Fruit fly (Drosophila melanogaster) whole organism, embryonic: ENCODE measurements around the gene CG3448.

ENCODE experiments used
- ATbp ChIP-seq: fragments of 200-800 bp; sonication (Bioruptor generic); optimal IDR thresholded peaks from 2 replicates; lab custom pipeline; 2017; ENCODE audit warnings: missing biosample characterization, mild to moderate bottlenecking, missing genetic modification characterization, missing genetic modification reagents
- CG10147 ChIP-seq: fragments of 200-800 bp; sonication (Bioruptor generic); optimal IDR thresholded peaks from 2 replicates; lab custom pipeline; 2019; ENCODE audit warnings: missing biosample characterization, mild to moderate bottlenecking, missing genetic modification characterization, moderate library complexity
- CG10431 ChIP-seq: fragments of 200-800 bp; sonication (Bioruptor generic); optimal IDR thresholded peaks from 3 replicates; lab custom pipeline; 2018; ENCODE audit warnings: missing biosample characterization, mild to moderate bottlenecking, missing genetic modification characterization
- CG10543 ChIP-seq: fragments of 200-800 bp; sonication (Bioruptor generic); optimal IDR thresholded peaks from 3 replicates; lab custom pipeline; 2017; ENCODE audit warnings: missing biosample characterization, mild to moderate bottlenecking, missing genetic modification characterization, moderate library complexity
- CG12219 ChIP-seq: fragments of 200-800 bp; sonication (Bioruptor generic); optimal IDR thresholded peaks from 3 replicates; lab custom pipeline; 2018; ENCODE audit warnings: missing biosample characterization, mild to moderate bottlenecking, missing genetic modification characterization
- CG13424 ChIP-seq: fragments of 200-800 bp; sonication (Bioruptor generic); optimal IDR thresholded peaks from 2 replicates; lab custom pipeline; 2019; ENCODE audit warnings: missing biosample characterization, mild to moderate bottlenecking, missing genetic modification characterization, moderate library complexity
- CG14710 ChIP-seq: fragments of 200-800 bp; sonication (Bioruptor generic); optimal IDR thresholded peaks from 3 replicates; lab custom pipeline; 2019; ENCODE audit warnings: missing biosample characterization, mild to moderate bottlenecking, missing genetic modification characterization, moderate library complexity
- CG16815 ChIP-seq: fragments of 200-800 bp; sonication (Bioruptor generic); optimal IDR thresholded peaks from 3 replicates; lab custom pipeline; 2017; ENCODE audit warnings: missing biosample characterization, mild to moderate bottlenecking, missing genetic modification characterization
- CG16863 ChIP-seq: fragments of 200-800 bp; sonication (Bioruptor generic); optimal IDR thresholded peaks from 3 replicates; lab custom pipeline; 2016; ENCODE audit warnings: missing biosample characterization, missing genetic modification characterization
- CG2875 ChIP-seq: fragments of 200-800 bp; sonication (Bioruptor generic); optimal IDR thresholded peaks from 2 replicates; lab custom pipeline; 2017; ENCODE audit warnings: missing biosample characterization, mild to moderate bottlenecking, missing genetic modification characterization, missing genetic modification reagents
- CG31365 ChIP-seq: fragments of 200-800 bp; sonication (Bioruptor generic); optimal IDR thresholded peaks from 2 replicates; lab custom pipeline; 2018; ENCODE audit warnings: missing biosample characterization, mild to moderate bottlenecking, missing genetic modification characterization
- CG32532 ChIP-seq: fragments of 200-800 bp; sonication (Bioruptor generic); IDR thresholded peaks from 2 replicates; pipeline ENCODE4 v1.3.6; 2022; ENCODE audit warnings: missing biosample characterization, missing genetic modification characterization
- CG33557 ChIP-seq: fragments of 200-800 bp; sonication (Bioruptor generic); optimal IDR thresholded peaks from 2 replicates; lab custom pipeline; 2019; ENCODE audit warnings: missing biosample characterization, mild to moderate bottlenecking, missing genetic modification characterization, moderate library complexity
- CG34422 ChIP-seq: fragments of 200-800 bp; sonication (Bioruptor generic); IDR thresholded peaks from 3 replicates; pipeline ENCODE4 v1.3.6; 2022; ENCODE audit warnings: missing biosample characterization, missing genetic modification characterization
- CG4282 ChIP-seq: fragments of 200-800 bp; sonication (Bioruptor generic); optimal IDR thresholded peaks from 2 replicates; lab custom pipeline; 2016; ENCODE audit warnings: missing biosample characterization, missing genetic modification characterization
- CG5180 ChIP-seq: fragments of 200-800 bp; sonication (Bioruptor generic); optimal IDR thresholded peaks from 3 replicates; lab custom pipeline; 2017; ENCODE audit warnings: missing biosample characterization, missing genetic modification characterization, mild to moderate bottlenecking, moderate library complexity, missing genetic modification reagents
- CG5245 ChIP-seq: fragments of 200-800 bp; sonication (Bioruptor generic); optimal IDR thresholded peaks from 3 replicates; lab custom pipeline; 2016; ENCODE audit warnings: missing biosample characterization, missing genetic modification characterization
- CG5953 ChIP-seq: fragments of 200-800 bp; sonication (Bioruptor generic); IDR thresholded peaks from 2 replicates; pipeline ENCODE4 v1.3.6; 2022; ENCODE audit warnings: missing biosample characterization, missing genetic modification characterization
- CG7786 ChIP-seq: fragments of 200-800 bp; sonication (Bioruptor generic); optimal IDR thresholded peaks from 2 replicates; lab custom pipeline; 2016; ENCODE audit warnings: missing biosample characterization, missing genetic modification characterization
- Dll ChIP-seq: fragments of 200-800 bp; sonication (Bioruptor generic); IDR thresholded peaks from 4 replicates; pipeline ENCODE4 v1.3.6; 2022; ENCODE audit warnings: missing biosample characterization, missing genetic modification characterization; ENCODE audit not compliant: partially characterized antibody
- Eip74EF ChIP-seq, 2 experiments: fragments of 200-800 bp in 1 of 2; fragments of >200 bp in 1 of 2; sonication (Bioruptor generic) in 1 of 2; optimal IDR thresholded peaks; 2 replicates each; lab custom pipeline; 2017 to 2019; ENCODE audit warnings: missing biosample characterization in 2 of 2, missing genetic modification characterization in 2 of 2, mild to moderate bottlenecking in 1 of 2, moderate library complexity in 1 of 2
- Fer2 ChIP-seq: fragments of 200-800 bp; sonication (Bioruptor generic); optimal IDR thresholded peaks from 2 replicates; lab custom pipeline; 2018; ENCODE audit warnings: missing biosample characterization, mild to moderate bottlenecking, missing genetic modification characterization, moderate library complexity
- HLH3B ChIP-seq: fragments of 200-800 bp; sonication (Bioruptor generic); IDR thresholded peaks from 2 replicates; pipeline ENCODE4 v1.3.6; 2022; ENCODE audit warnings: missing biosample characterization, missing genetic modification characterization
- HLHmδ ChIP-seq: fragments of 200-800 bp; sonication (Bioruptor generic); optimal IDR thresholded peaks from 2 replicates; lab custom pipeline; 2018; ENCODE audit warnings: missing biosample characterization, mild to moderate bottlenecking, missing genetic modification characterization, moderate library complexity
- Hand ChIP-seq: fragments of 200-800 bp; sonication (Bioruptor generic); optimal IDR thresholded peaks from 2 replicates; lab custom pipeline; 2017; ENCODE audit warnings: mild to moderate bottlenecking, missing biosample characterization, missing genetic modification reagents, missing genetic modification characterization
- Hey ChIP-seq: fragments of 200-800 bp; sonication (Bioruptor generic); optimal IDR thresholded peaks from 3 replicates; lab custom pipeline; 2018; ENCODE audit warnings: missing biosample characterization, mild to moderate bottlenecking, missing genetic modification characterization
- HmgD ChIP-seq: fragments of 200-800 bp; sonication (Bioruptor generic); optimal IDR thresholded peaks from 3 replicates; lab custom pipeline; 2016; ENCODE audit warnings: missing biosample characterization, missing genetic modification characterization
- Hr39 ChIP-seq: fragments of >200 bp; optimal IDR thresholded peaks from 2 replicates; lab custom pipeline; 2017
- Rx ChIP-seq: fragments of 200-800 bp; sonication (Bioruptor generic); IDR thresholded peaks from 2 replicates; pipeline ENCODE4 v1.3.6; 2022; ENCODE audit warnings: missing biosample characterization, missing genetic modification characterization
- al ChIP-seq: fragments of 200-800 bp; sonication (Bioruptor generic); IDR thresholded peaks from 2 replicates; pipeline ENCODE4 v1.3.6; 2022; ENCODE audit warnings: missing biosample characterization, missing genetic modification characterization
- crp ChIP-seq, 2 experiments: fragments of 200-800 bp; sonication (Bioruptor generic); optimal IDR thresholded peaks; 2 replicates in 1 of 2; 3 replicates in 1 of 2; lab custom pipeline; 2017; ENCODE audit warnings: missing biosample characterization in 2 of 2, missing genetic modification characterization in 2 of 2, mild to moderate bottlenecking in 1 of 2, moderate library complexity in 1 of 2
- dm ChIP-seq: fragments of 200-800 bp; sonication (Bioruptor generic); optimal IDR thresholded peaks from 3 replicates; lab custom pipeline; 2016; ENCODE audit warnings: missing biosample characterization, missing genetic modification characterization
- ems ChIP-seq: fragments of 200-800 bp; sonication (Bioruptor generic); optimal IDR thresholded peaks from 3 replicates; lab custom pipeline; 2016; ENCODE audit warnings: missing biosample characterization, missing genetic modification characterization
- eve ChIP-seq, 2 experiments: fragments of >200 bp; optimal IDR thresholded peaks; 2 replicates each; lab custom pipeline; 2017; ENCODE audit warnings: missing biosample characterization in 2 of 2, missing genetic modification characterization in 2 of 2
- fd96Cb ChIP-seq: fragments of 200-800 bp; sonication (Bioruptor generic); optimal IDR thresholded peaks from 2 replicates; lab custom pipeline; 2018; ENCODE audit warnings: missing biosample characterization, mild to moderate bottlenecking, missing genetic modification characterization, moderate library complexity
- gce ChIP-seq: fragments of 200-800 bp; sonication (Bioruptor generic); IDR thresholded peaks from 3 replicates; pipeline ENCODE4 v1.3.6; 2022; ENCODE audit warnings: missing biosample characterization, missing genetic modification characterization
- h ChIP-seq: fragments of >200 bp; optimal IDR thresholded peaks from 2 replicates; lab custom pipeline; 2017
- lola ChIP-seq, 3 experiments: fragments of >200 bp in 2 of 3; fragments of 200-800 bp in 1 of 3; sonication (Bioruptor generic) in 1 of 3; optimal IDR thresholded peaks; 2 replicates each; lab custom pipeline; 2017 to 2019; ENCODE audit warnings: missing biosample characterization in 3 of 3, missing genetic modification characterization in 3 of 3, mild to moderate bottlenecking in 1 of 3, moderate library complexity in 1 of 3
- luna ChIP-seq: fragments of 200-800 bp; sonication (Bioruptor generic); optimal IDR thresholded peaks from 2 replicates; lab custom pipeline; 2016; ENCODE audit warnings: missing biosample characterization, missing genetic modification characterization
- maf-S ChIP-seq: fragments of 200-800 bp; sonication (Bioruptor generic); optimal IDR thresholded peaks from 2 replicates; lab custom pipeline; 2016; ENCODE audit warnings: missing biosample characterization, missing genetic modification characterization
- nmo ChIP-seq: fragments of 200-800 bp; sonication (Bioruptor generic); optimal IDR thresholded peaks from 2 replicates; lab custom pipeline; 2018; ENCODE audit warnings: missing biosample characterization, mild to moderate bottlenecking, missing genetic modification characterization, moderate library complexity
- oc ChIP-seq: fragments of 200-800 bp; sonication (Bioruptor generic); optimal IDR thresholded peaks from 2 replicates; lab custom pipeline; 2018; ENCODE audit warnings: missing biosample characterization, mild to moderate bottlenecking, missing genetic modification characterization, moderate library complexity
- phol ChIP-seq: fragments of 200-800 bp; sonication (Bioruptor generic); optimal IDR thresholded peaks from 3 replicates; lab custom pipeline; 2018; ENCODE audit warnings: missing biosample characterization, mild to moderate bottlenecking, missing genetic modification characterization, moderate library complexity
- pita ChIP-seq: fragments of 200-800 bp; sonication (Bioruptor generic); optimal IDR thresholded peaks from 2 replicates; lab custom pipeline; 2017; ENCODE audit warnings: missing biosample characterization, mild to moderate bottlenecking, missing genetic modification characterization
- sisA ChIP-seq: fragments of 200-800 bp; sonication (Bioruptor generic); IDR thresholded peaks from 2 replicates; pipeline ENCODE4 v1.3.6; 2022; ENCODE audit warnings: missing biosample characterization, missing genetic modification characterization
- slou ChIP-seq: fragments of 200-800 bp; sonication (Bioruptor generic); optimal IDR thresholded peaks from 3 replicates; lab custom pipeline; 2016; ENCODE audit warnings: missing biosample characterization, missing genetic modification characterization
- sob ChIP-seq: fragments of 200-800 bp; sonication (Bioruptor generic); IDR thresholded peaks from 2 replicates; pipeline ENCODE4 v1.3.6; 2022; ENCODE audit warnings: missing biosample characterization, missing genetic modification characterization
- stc ChIP-seq: fragments of 200-800 bp; sonication (Bioruptor generic); IDR thresholded peaks from 2 replicates; pipeline ENCODE4 v1.3.6; 2022; ENCODE audit warnings: missing biosample characterization, missing genetic modification characterization
- tup ChIP-seq: fragments of 200-800 bp; sonication (Bioruptor generic); optimal IDR thresholded peaks from 2 replicates; lab custom pipeline; 2016; ENCODE audit warnings: missing biosample characterization, mild to moderate bottlenecking, missing genetic modification characterization, moderate library complexity

Gene CG3448

dm6 chr3L:9460775-9461491, 9.6 kb upstream of the CG3448 start, which contains the start of the genes CG3434 and CG44838 (continued):
- TF ChIP-seq CG33557 (GFP tag; lab: Kevin White, UChicago) (peak; percentile 82), CG5245 (GFP tag; lab: Kevin White, UChicago) (peak; percentile 76), fd96Cb (tag; lab: Kevin White, UChicago) (peak; percentile 64), CG10147 (GFP tag; lab: Kevin White, UChicago) (peak; percentile 83), HLH3B (peak; percentile 67), eve (GFP tag; optimal IDR thresholded peaks at IDR 0.05; lab: Kevin White, UChicago) (no peak), ATbp (GFP tag; lab: Kevin White, UChicago) (peak; percentile 55), CG16863 (GFP tag; lab: Kevin White, UChicago) (peak; percentile 71), CG10543 (peak; percentile 91), CG12219 (peak; percentile 29), CG5180 (peak; percentile 87), oc (tag; lab: Kevin White, UChicago) (peak; percentile 49), CG14710 (tag; lab: Kevin White, UChicago) (peak; percentile 91), Dll (GFP tag; lab: Robert Waterston, UW) (peak; percentile 21; the same call in 1 of the 4 replicates), tup (GFP tag; lab: Kevin White, UChicago) (peak; percentile 38), ems (GFP tag; lab: Kevin White, UChicago) (peak; percentile 77), h (lab: Kevin White, UChicago) (no peak), nmo (GFP tag; lab: Kevin White, UChicago) (peak; percentile 87), sob (peak; percentile 80), CG4282 (GFP tag; lab: Kevin White, UChicago) (peak; percentile 48), HmgD (peak; percentile 56), CG7786 (GFP tag; lab: Kevin White, UChicago) (peak; percentile 57), Fer2 (tag; lab: Kevin White, UChicago) (peak; percentile 69), lola (GFP tag; optimal IDR thresholded peaks at IDR 0.05; lab: Kevin White, UChicago) (peak in 1 of 3 experiments; percentile 79), Hey (tag; lab: Kevin White, UChicago) (peak; percentile 9), dm (GFP tag; lab: Kevin White, UChicago) (peak; percentile 75), CG34422 (GFP tag; lab: Robert Waterston, UW) (peak; percentile 42; the same call in 1 of the 3 replicates), sisA (GFP tag; lab: Robert Waterston, UW) (peak; percentile 75), crp (GFP tag; optimal IDR thresholded peaks at IDR 0.05; lab: Kevin White, UChicago) (peak in 1 of 2 experiments; percentile 55), CG31365 (tag; lab: Kevin White, UChicago) (no peak), HLHmδ (GFP tag; lab: Kevin White, UChicago) (no peak), CG5953 (GFP tag; lab: Robert Waterston, UW) (no peak), CG2875 (peak; percentile 45), Eip74EF (GFP tag; optimal IDR thresholded peaks at IDR 0.05; lab: Kevin White, UChicago) (peak in 1 of 2 experiments; percentile 77), al (GFP tag; lab: Robert Waterston, UW) (peak; percentile 43), phol (tag; lab: Kevin White, UChicago) (peak; percentile 96), pita (GFP tag; lab: Kevin White, UChicago) (no peak), CG16815 (peak; percentile 64), Hr39 (lab: Kevin White, UChicago) (no peak), gce (no peak), CG10431 (GFP tag; lab: Kevin White, UChicago) (peak; percentile 3), maf-S (GFP tag; lab: Kevin White, UChicago) (peak; percentile 35), Rx (GFP tag; lab: Robert Waterston, UW) (peak; percentile 53; the same call in 1 of the 2 replicates), CG13424 (tag; lab: Kevin White, UChicago) (peak; percentile 87), stc (peak; percentile 78), Hand (peak; percentile 66), luna (GFP tag; lab: Kevin White, UChicago) (peak; percentile 28), CG32532 (GFP tag; lab: Robert Waterston, UW) (peak; percentile 81), slou (peak; percentile 39)
